Fruit fly (Drosophila melanogaster) whole organism, embryonic: ENCODE data around the gene Jhbp3.

Experiments used
- CG12155 ChIP-seq: fragments of 200-800 bp; sonication (Bioruptor generic); optimal IDR thresholded peaks from 3 replicates; lab custom pipeline; 2016; ENCODE audit warnings: missing biosample characterization, missing genetic modification characterization
- CG12659 ChIP-seq: fragments of 200-800 bp; sonication (Bioruptor generic); optimal IDR thresholded peaks from 3 replicates; lab custom pipeline; 2017; ENCODE audit warnings: mild to moderate bottlenecking, missing biosample characterization, missing genetic modification reagents, missing genetic modification characterization
- CG14860 ChIP-seq: fragments of 200-800 bp; sonication (Bioruptor generic); IDR thresholded peaks from 3 replicates; pipeline ENCODE4 v1.3.6; 2022; ENCODE audit warnings: missing biosample characterization, missing genetic modification characterization; ENCODE audit not compliant: partially characterized antibody
- CG17361 ChIP-seq: fragments of 200-800 bp; sonication (Bioruptor generic); IDR thresholded peaks from 3 replicates; pipeline ENCODE4 v1.3.6; 2022; ENCODE audit warnings: missing biosample characterization, missing genetic modification characterization
- CG17802 ChIP-seq: fragments of 200-800 bp; sonication (Bioruptor generic); optimal IDR thresholded peaks from 2 replicates; lab custom pipeline; 2018; ENCODE audit warnings: missing biosample characterization, mild to moderate bottlenecking, missing genetic modification characterization, moderate library complexity
- CG17912 ChIP-seq: fragments of 200-800 bp; sonication (Bioruptor generic); optimal IDR thresholded peaks from 2 replicates; lab custom pipeline; 2018; ENCODE audit warnings: missing biosample characterization, mild to moderate bottlenecking, missing genetic modification characterization
- CG2199 ChIP-seq: fragments of 200-800 bp; sonication (Bioruptor generic); IDR thresholded peaks from 3 replicates; pipeline ENCODE4 v1.3.6; 2022; ENCODE audit warnings: missing biosample characterization, missing genetic modification characterization
- CG3281 ChIP-seq: fragments of 200-800 bp; sonication (Bioruptor generic); optimal IDR thresholded peaks from 3 replicates; lab custom pipeline; 2017; ENCODE audit warnings: missing biosample characterization, mild to moderate bottlenecking, missing genetic modification characterization
- CG3726 ChIP-seq: fragments of 200-800 bp; sonication (Bioruptor generic); IDR thresholded peaks from 3 replicates; pipeline ENCODE4, ENCODE4 v1.3.6; 2022; ENCODE audit warnings: missing biosample characterization, missing genetic modification characterization
- CG3995 ChIP-seq: fragments of 200-800 bp; sonication (Bioruptor generic); optimal IDR thresholded peaks from 3 replicates; lab custom pipeline; 2016; ENCODE audit warnings: missing biosample characterization, missing genetic modification characterization
- CG4854 ChIP-seq: fragments of 200-800 bp; sonication (Bioruptor generic); optimal IDR thresholded peaks from 2 replicates; lab custom pipeline; 2016; ENCODE audit warnings: missing biosample characterization, missing genetic modification characterization, inconsistent platforms
- CG5245 ChIP-seq: fragments of 200-800 bp; sonication (Bioruptor generic); optimal IDR thresholded peaks from 3 replicates; lab custom pipeline; 2016; ENCODE audit warnings: missing biosample characterization, missing genetic modification characterization
- CG6791 ChIP-seq: fragments of 200-800 bp; sonication (Bioruptor generic); IDR thresholded peaks from 3 replicates; pipeline ENCODE4 v1.3.6; 2022; ENCODE audit warnings: missing biosample characterization, missing genetic modification characterization; ENCODE audit not compliant: partially characterized antibody
- CG7987 ChIP-seq: fragments of 200-800 bp; sonication (Bioruptor generic); optimal IDR thresholded peaks from 2 replicates; lab custom pipeline; 2018; ENCODE audit warnings: missing biosample characterization, mild to moderate bottlenecking, missing genetic modification characterization, moderate library complexity
- CG9797 ChIP-seq: fragments of 200-800 bp; sonication (Bioruptor generic); optimal IDR thresholded peaks from 3 replicates; lab custom pipeline; 2018; ENCODE audit warnings: missing biosample characterization, mild to moderate bottlenecking, missing genetic modification characterization
- CkIIα-i1 ChIP-seq: fragments of 200-800 bp; sonication (Bioruptor generic); IDR thresholded peaks from 2 replicates; pipeline ENCODE4 v1.3.6; 2022; ENCODE audit warnings: missing biosample characterization, missing genetic modification characterization
- D ChIP-seq, 2 experiments: fragments of 200-800 bp in 1 of 2; fragments of >200 bp in 1 of 2; sonication (Bioruptor generic) in 1 of 2; optimal IDR thresholded peaks; 2 replicates in 1 of 2; 3 replicates in 1 of 2; lab custom pipeline; 2017; ENCODE audit warnings: mild to moderate bottlenecking in 1 of 2, missing biosample characterization in 1 of 2, missing genetic modification characterization in 1 of 2, missing genetic modification reagents in 1 of 2
- Dbx ChIP-seq: fragments of 200-800 bp; sonication (Bioruptor generic); IDR thresholded peaks from 3 replicates; pipeline ENCODE4 v1.3.6; 2022; ENCODE audit warnings: missing biosample characterization, missing genetic modification characterization
- Deaf1 ChIP-seq: fragments of 200-800 bp; optimal IDR thresholded peaks from 3 replicates; lab custom pipeline; 2019; ENCODE audit warnings: missing biosample characterization, mild to moderate bottlenecking, missing genetic modification characterization, moderate library complexity
- E2f1 ChIP-seq: fragments of 200-800 bp; sonication (Bioruptor generic); IDR thresholded peaks from 2 replicates; pipeline ENCODE4 v1.3.6; 2022; ENCODE audit warnings: missing biosample characterization, missing genetic modification characterization
- E2f2 ChIP-seq: fragments of 200-800 bp; sonication (Bioruptor generic); IDR thresholded peaks from 2 replicates; pipeline ENCODE4 v1.3.6; 2022; ENCODE audit warnings: missing biosample characterization, missing genetic modification characterization
- Eip74EF ChIP-seq, 2 experiments: fragments of 200-800 bp in 1 of 2; fragments of >200 bp in 1 of 2; sonication (Bioruptor generic) in 1 of 2; optimal IDR thresholded peaks; 2 replicates each; lab custom pipeline; 2017 to 2019; ENCODE audit warnings: missing biosample characterization in 2 of 2, missing genetic modification characterization in 2 of 2, mild to moderate bottlenecking in 1 of 2, moderate library complexity in 1 of 2
- HLHmδ ChIP-seq: fragments of 200-800 bp; sonication (Bioruptor generic); optimal IDR thresholded peaks from 2 replicates; lab custom pipeline; 2018; ENCODE audit warnings: missing biosample characterization, mild to moderate bottlenecking, missing genetic modification characterization, moderate library complexity
- Hand ChIP-seq: fragments of 200-800 bp; sonication (Bioruptor generic); optimal IDR thresholded peaks from 2 replicates; lab custom pipeline; 2017; ENCODE audit warnings: mild to moderate bottlenecking, missing biosample characterization, missing genetic modification reagents, missing genetic modification characterization
- Hmr ChIP-seq: fragments of 200-800 bp; sonication (Bioruptor generic); optimal IDR thresholded peaks from 3 replicates; lab custom pipeline; 2017; ENCODE audit warnings: mild to moderate bottlenecking, missing biosample characterization, missing genetic modification reagents, missing genetic modification characterization
- Hmx ChIP-seq: fragments of 200-800 bp; sonication (Bioruptor generic); optimal IDR thresholded peaks from 2 replicates; lab custom pipeline; 2016; ENCODE audit warnings: missing biosample characterization, missing genetic modification characterization
- MESR4 ChIP-seq: fragments of 200-800 bp; sonication (Bioruptor generic); optimal IDR thresholded peaks from 2 replicates; lab custom pipeline; 2018; ENCODE audit warnings: missing biosample characterization, mild to moderate bottlenecking, missing genetic modification characterization, moderate library complexity
- Med ChIP-seq: fragments of 200-800 bp; sonication (Bioruptor generic); peaks from one replicate; lab custom pipeline; 2016; ENCODE audit warnings: missing biosample characterization, missing genetic modification characterization, mild to moderate bottlenecking, inconsistent platforms, moderate library complexity
- Mes4 ChIP-seq: fragments of 200-800 bp; sonication (Bioruptor generic); optimal IDR thresholded peaks from 2 replicates; lab custom pipeline; 2016; ENCODE audit warnings: missing biosample characterization, missing genetic modification characterization
- Myb ChIP-seq: fragments of 200-800 bp; sonication (Bioruptor generic); optimal IDR thresholded peaks from 2 replicates; lab custom pipeline; 2016; ENCODE audit warnings: missing biosample characterization, missing genetic modification characterization
- YL-1 ChIP-seq: fragments of 200-800 bp; sonication (Bioruptor generic); optimal IDR thresholded peaks from 3 replicates; lab custom pipeline; 2017; ENCODE audit warnings: missing biosample characterization, mild to moderate bottlenecking, missing genetic modification characterization
- ara ChIP-seq: fragments of 200-800 bp; sonication (Bioruptor generic); IDR thresholded peaks from 2 replicates; pipeline ENCODE4 v1.3.6; 2022; ENCODE audit warnings: missing biosample characterization, missing genetic modification characterization
- danr ChIP-seq: fragments of 200-800 bp; sonication (Bioruptor generic); IDR thresholded peaks from 2 replicates; pipeline ENCODE4 v1.3.6; 2022; ENCODE audit warnings: missing biosample characterization, missing genetic modification characterization
- dati ChIP-seq: fragments of 200-800 bp; sonication (Bioruptor generic); IDR thresholded peaks from 2 replicates; pipeline ENCODE4 v1.3.6; 2022; ENCODE audit warnings: missing biosample characterization, missing genetic modification characterization
- dmrt11E ChIP-seq: fragments of 200-800 bp; sonication (Bioruptor generic); optimal IDR thresholded peaks from 3 replicates; lab custom pipeline; 2018; ENCODE audit warnings: missing biosample characterization, mild to moderate bottlenecking, missing genetic modification characterization, moderate library complexity
- dmrt99B ChIP-seq: fragments of 200-800 bp; sonication (Bioruptor generic); optimal IDR thresholded peaks from 2 replicates; lab custom pipeline; 2018; ENCODE audit warnings: missing biosample characterization, mild to moderate bottlenecking, missing genetic modification characterization, moderate library complexity
- dysf ChIP-seq: fragments of 200-800 bp; sonication (Bioruptor generic); IDR thresholded peaks from 3 replicates; pipeline ENCODE4 v1.3.6; 2022; ENCODE audit warnings: missing biosample characterization, missing genetic modification characterization
- eve ChIP-seq, 2 experiments: fragments of >200 bp; optimal IDR thresholded peaks; 2 replicates each; lab custom pipeline; 2017; ENCODE audit warnings: missing biosample characterization in 2 of 2, missing genetic modification characterization in 2 of 2
- fd3F ChIP-seq: fragments of 200-800 bp; sonication (Bioruptor generic); optimal IDR thresholded peaks from 2 replicates; lab custom pipeline; 2018; ENCODE audit warnings: missing biosample characterization, mild to moderate bottlenecking, missing genetic modification characterization, moderate library complexity
- gcm ChIP-seq: fragments of 200-800 bp; sonication (Bioruptor generic); optimal IDR thresholded peaks from 2 replicates; lab custom pipeline; 2019; ENCODE audit warnings: missing biosample characterization, mild to moderate bottlenecking, missing genetic modification characterization, moderate library complexity
- gem ChIP-seq: fragments of 200-800 bp; sonication (Bioruptor generic); optimal IDR thresholded peaks from 2 replicates; lab custom pipeline; 2019; ENCODE audit warnings: missing biosample characterization, mild to moderate bottlenecking, missing genetic modification characterization, moderate library complexity
- jumu ChIP-seq: fragments of 200-800 bp; sonication (Bioruptor generic); optimal IDR thresholded peaks from 3 replicates; lab custom pipeline; 2016; ENCODE audit warnings: missing biosample characterization, missing genetic modification characterization
- mld ChIP-seq: fragments of 200-800 bp; sonication (Bioruptor generic); IDR thresholded peaks from 3 replicates; pipeline ENCODE4 v1.3.6; 2022; ENCODE audit warnings: missing biosample characterization, missing genetic modification characterization; ENCODE audit not compliant: partially characterized antibody
- pnt ChIP-seq: fragments of 200-800 bp; sonication (Bioruptor generic); optimal IDR thresholded peaks from 3 replicates; lab custom pipeline; 2016; ENCODE audit warnings: missing biosample characterization, missing genetic modification characterization
- prd ChIP-seq, 3 experiments: fragments of >200 bp in 2 of 3; fragments of 200-800 bp in 1 of 3; sonication (Bioruptor generic) in 1 of 3; optimal IDR thresholded peaks in 2 of 3; IDR thresholded peaks in 1 of 3; 2 replicates in 2 of 3; 3 replicates in 1 of 3; pipeline versions ENCODE4 v1.3.6 to Lab custom; 2017 to 2022; ENCODE audit warnings: missing biosample characterization in 1 of 3, missing genetic modification characterization in 1 of 3
- sens ChIP-seq: fragments of 200-800 bp; sonication (Bioruptor generic); peaks from one replicate; lab custom pipeline; 2016; ENCODE audit warnings: missing biosample characterization, missing genetic modification characterization
- tio ChIP-seq: fragments of 200-800 bp; sonication (Bioruptor generic); optimal IDR thresholded peaks from 2 replicates; lab custom pipeline; 2017; ENCODE audit warnings: missing biosample characterization, missing genetic modification characterization, inconsistent platforms
- toy ChIP-seq: fragments of 200-800 bp; sonication (Bioruptor generic); IDR thresholded peaks from 2 replicates; pipeline ENCODE4 v1.3.6; 2022; ENCODE audit warnings: missing biosample characterization, missing genetic modification characterization
- usp ChIP-seq: fragments of >200 bp; optimal IDR thresholded peaks from 2 replicates; lab custom pipeline; 2017; ENCODE audit warnings: missing biosample characterization, missing genetic modification characterization
- vnd ChIP-seq: fragments of 200-800 bp; sonication (Bioruptor generic); IDR thresholded peaks from 3 replicates; pipeline ENCODE4 v1.3.6; 2022; ENCODE audit warnings: missing biosample characterization, missing genetic modification characterization; ENCODE audit not compliant: partially characterized antibody

The Jhbp3 gene

DNA sequence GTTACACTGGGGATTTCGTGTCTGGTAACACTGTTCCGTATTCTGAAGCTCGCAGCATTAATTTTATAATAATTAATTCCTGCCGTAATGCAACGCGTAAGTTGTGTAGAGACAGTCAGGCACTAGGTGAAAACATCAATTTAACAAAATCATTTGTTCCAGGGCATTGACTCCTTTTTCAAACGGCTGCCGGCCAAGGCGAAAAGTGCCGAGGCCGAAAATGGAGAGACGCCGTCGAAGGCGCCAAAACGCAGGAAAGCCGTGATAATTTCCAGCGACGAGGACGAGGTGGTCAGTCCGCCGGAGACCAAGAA lies 48.5 kb downstream of the Jhbp3 start (continued):
- TF ChIP-seq jumu (no peak), Mes4 (GFP tag; lab: Kevin White, UChicago) (no peak), CkIIα-i1 (GFP tag; lab: Robert Waterston, UW) (no peak), gem (no peak), MESR4 (GFP tag; lab: Kevin White, UChicago) (peak; percentile 61), CG2199 (GFP tag; lab: Robert Waterston, UW) (no peak), CG17361 (GFP tag; lab: Robert Waterston, UW) (no peak), vnd (GFP tag; lab: Robert Waterston, UW) (peak; percentile 41; the same call in 1 of the 3 replicates), E2f2 (GFP tag; lab: Robert Waterston, UW) (peak; percentile 56), CG4854 (GFP tag; lab: Kevin White, UChicago) (no peak), Hand (GFP tag; lab: Kevin White, UChicago) (no peak), sens (GFP tag; lab: Kevin White, UChicago) (no peak), toy (GFP tag; lab: Robert Waterston, UW) (no peak), CG14860 (0 out of 3 replicates have a peak, but pooled peaks have one; percentile 0), dati (GFP tag; lab: Robert Waterston, UW) (no peak), Eip74EF (GFP tag; optimal IDR thresholded peaks at IDR 0.05; lab: Kevin White, UChicago) (no peak), CG3995 (no peak), CG7987 (GFP tag; lab: Kevin White, UChicago) (no peak), danr (GFP tag; lab: Robert Waterston, UW) (no peak), CG12659 (GFP tag; lab: Kevin White, UChicago) (peak; percentile 38), fd3F (GFP tag; lab: Kevin White, UChicago) (no peak), ara (GFP tag; lab: Robert Waterston, UW) (no peak), Deaf1 (tag; lab: Kevin White, UChicago) (no peak), Hmx (GFP tag; lab: Kevin White, UChicago) (no peak), mld (GFP tag; lab: Robert Waterston, UW) (no peak), tio (GFP tag; lab: Kevin White, UChicago) (no peak), pnt (no peak), D (optimal IDR thresholded peaks at IDR 0.05; lab: Kevin White, UChicago) (no peak), D (GFP tag; optimal IDR thresholded peaks at IDR 0.05; lab: Kevin White, UChicago) (no peak), CG3726 (no peak), Hmr (GFP tag; lab: Kevin White, UChicago) (no peak), CG6791 (GFP tag; lab: Robert Waterston, UW) (peak; percentile 4; the same call in 1 of the 3 replicates), CG17802 (tag; lab: Kevin White, UChicago) (no peak), HLHmδ (GFP tag; lab: Kevin White, UChicago) (no peak), YL-1 (GFP tag; lab: Kevin White, UChicago) (peak; percentile 72), CG3281 (GFP tag; lab: Kevin White, UChicago) (no peak), prd (optimal IDR thresholded peaks at IDR 0.05; lab: Kevin White, UChicago) (no peak), prd (GFP tag; IDR thresholded peaks at IDR 0.05; lab: Robert Waterston, UW) (no peak), CG9797 (GFP tag; lab: Kevin White, UChicago) (peak; percentile 69), CG12155 (no peak), Med (GFP tag; lab: Kevin White, UChicago) (peak; percentile 77), CG5245 (GFP tag; lab: Kevin White, UChicago) (no peak), dmrt11E (tag; lab: Kevin White, UChicago) (no peak), usp (GFP tag; lab: Kevin White, UChicago) (no peak), dysf (GFP tag; lab: Robert Waterston, UW) (no peak), gcm (GFP tag; lab: Kevin White, UChicago) (no peak), CG17912 (GFP tag; lab: Kevin White, UChicago) (no peak), E2f1 (0 out of 2 replicates have a peak, but pooled peaks have one; percentile 17), eve (GFP tag; optimal IDR thresholded peaks at IDR 0.05; lab: Kevin White, UChicago) (no peak), Dbx (no peak), Myb (GFP tag; lab: Kevin White, UChicago) (no peak), dmrt99B (tag; lab: Kevin White, UChicago) (no peak)
